Fruit fly (Drosophila melanogaster) whole organism, pupa: ENCODE measurements around the gene CG44044.
A peak's percentile ranks its signal among the peaks of the same experiment; 100 is the strongest.

ENCODE experiments used
- CG10348 ChIP-seq: fragments of 200-800 bp; sonication (Bioruptor generic); IDR thresholded peaks from 2 replicates; pipeline ENCODE4 v1.3.6; 2022; ENCODE audit warnings: missing biosample characterization, missing genetic modification characterization
- CG12605 ChIP-seq: fragments of 200-800 bp; sonication (Bioruptor generic); IDR thresholded peaks from 2 replicates; pipeline ENCODE4 v1.3.6; 2022; ENCODE audit warnings: missing biosample characterization, missing genetic modification characterization
- CG13204 ChIP-seq: fragments of 200-800 bp; sonication (Bioruptor generic); optimal IDR thresholded peaks from 2 replicates; lab custom pipeline; 2018; ENCODE audit warnings: missing biosample characterization, mild to moderate bottlenecking, missing genetic modification characterization, moderate library complexity
- CG14655 ChIP-seq: fragments of 200-800 bp; sonication (Bioruptor generic); optimal IDR thresholded peaks from 3 replicates; lab custom pipeline; 2017; ENCODE audit warnings: mild to moderate bottlenecking, missing biosample characterization, missing genetic modification reagents, missing genetic modification characterization
- CG15710 ChIP-seq: fragments of 200-800 bp; sonication (Bioruptor generic); optimal IDR thresholded peaks from 2 replicates; lab custom pipeline; 2018; ENCODE audit warnings: missing biosample characterization, mild to moderate bottlenecking, missing genetic modification characterization, moderate library complexity
- CG17806 ChIP-seq: fragments of 200-800 bp; sonication (Bioruptor generic); optimal IDR thresholded peaks from 2 replicates; lab custom pipeline; 2018; ENCODE audit warnings: missing biosample characterization, mild to moderate bottlenecking, missing genetic modification characterization, moderate library complexity
- CG32121 ChIP-seq: fragments of 200-800 bp; sonication (Bioruptor generic); IDR thresholded peaks from 2 replicates; pipeline ENCODE4 v1.3.6; 2022; ENCODE audit warnings: missing biosample characterization, missing genetic modification characterization
- CG34367 ChIP-seq: fragments of 200-800 bp; sonication (Bioruptor generic); optimal IDR thresholded peaks from 2 replicates; lab custom pipeline; 2018; ENCODE audit warnings: missing biosample characterization, mild to moderate bottlenecking, missing genetic modification characterization
- CG4496 ChIP-seq: fragments of 200-800 bp; sonication (Bioruptor generic); IDR thresholded peaks from 3 replicates; pipeline ENCODE4 v1.3.6; 2022; ENCODE audit warnings: missing biosample characterization, missing genetic modification characterization
- CG8159 ChIP-seq: fragments of 200-800 bp; sonication (Bioruptor generic); optimal IDR thresholded peaks from 3 replicates; lab custom pipeline; 2018; ENCODE audit warnings: missing biosample characterization, mild to moderate bottlenecking, missing genetic modification characterization, moderate library complexity
- CG8301 ChIP-seq: fragments of 200-800 bp; sonication (Bioruptor generic); optimal IDR thresholded peaks from 2 replicates; lab custom pipeline; 2018; ENCODE audit warnings: missing biosample characterization, mild to moderate bottlenecking, missing genetic modification characterization
- CG9948 ChIP-seq: fragments of 200-800 bp; sonication (Bioruptor generic); optimal IDR thresholded peaks from 2 replicates; lab custom pipeline; 2018; ENCODE audit warnings: missing biosample characterization, mild to moderate bottlenecking, missing genetic modification characterization, moderate library complexity
- D1 ChIP-seq: fragments of 200-800 bp; sonication (Bioruptor generic); optimal IDR thresholded peaks from 2 replicates; lab custom pipeline; 2018; ENCODE audit warnings: missing biosample characterization, mild to moderate bottlenecking, missing genetic modification characterization, moderate library complexity
- EcR ChIP-seq: fragments of 200-800 bp; sonication (Bioruptor generic); optimal IDR thresholded peaks from 3 replicates; lab custom pipeline; 2019; ENCODE audit warnings: missing biosample characterization, missing genetic modification characterization, mild to moderate bottlenecking, moderate library complexity, missing genetic modification reagents
- Ets98B ChIP-seq: fragments of 200-800 bp; sonication (Bioruptor generic); IDR thresholded peaks from 2 replicates; pipeline ENCODE4 v1.3.6; 2022; ENCODE audit warnings: missing biosample characterization, missing genetic modification characterization
- Pif1A ChIP-seq: fragments of 200-800 bp; sonication (Bioruptor generic); optimal IDR thresholded peaks from 3 replicates; lab custom pipeline; 2016; ENCODE audit warnings: missing biosample characterization, missing genetic modification characterization
- Pif1B ChIP-seq: fragments of 200-800 bp; sonication (Bioruptor generic); optimal IDR thresholded peaks from 3 replicates; lab custom pipeline; 2016; ENCODE audit warnings: missing biosample characterization, missing genetic modification characterization
- Snoo ChIP-seq: fragments of 200-800 bp; sonication (Bioruptor generic); optimal IDR thresholded peaks from 3 replicates; lab custom pipeline; 2017; ENCODE audit warnings: missing biosample characterization, mild to moderate bottlenecking, missing genetic modification characterization, inconsistent platforms
- fd96Ca ChIP-seq: fragments of 200-800 bp; sonication (Bioruptor generic); IDR thresholded peaks from 3 replicates; pipeline ENCODE4 v1.3.6; 2022; ENCODE audit warnings: missing biosample characterization, missing genetic modification characterization
- gl ChIP-seq: fragments of 200-800 bp; sonication (Bioruptor generic); optimal IDR thresholded peaks from 2 replicates; lab custom pipeline; 2018; ENCODE audit warnings: missing biosample characterization, mild to moderate bottlenecking, missing genetic modification characterization
- rn ChIP-seq: fragments of 200-800 bp; sonication (Bioruptor generic); IDR thresholded peaks from 2 replicates; pipeline ENCODE4 v1.3.6; 2022; ENCODE audit warnings: missing biosample characterization, missing genetic modification characterization

Gene CG44044

dm6 chr3R:16341817-16342374 is 20.3 kb downstream of the CG44044 start, which contains the start of the genes SF2 and pad:
SF2 (minus strand) TSS chr3R:16341988.
pad (plus strand) TSS chr3R:16342318.
- TF ChIP-seq CG4496 (GFP tag; lab: Robert Waterston, UW) (peak; percentile 47; the same call in 2 of the 3 replicates), CG14655 (GFP tag; lab: Kevin White, UChicago) (no peak), Snoo (tag; lab: Kevin White, UChicago) (peak; percentile 69), CG17806 (tag; lab: Kevin White, UChicago) (peak; percentile 57), D1 (tag; lab: Kevin White, UChicago) (no peak), CG13204 (GFP tag; lab: Kevin White, UChicago) (no peak), CG8301 (tag; lab: Kevin White, UChicago) (peak; percentile 29), CG32121 (GFP tag; lab: Robert Waterston, UW) (0 out of 2 replicates have a peak, but pooled peaks have one; percentile 14), CG15710 (tag; lab: Kevin White, UChicago) (peak; percentile 69), CG10348 (GFP tag; lab: Robert Waterston, UW) (no peak), Pif1A (GFP tag; lab: Kevin White, UChicago) (no peak), fd96Ca (GFP tag; lab: Robert Waterston, UW) (no peak), CG8159 (tag; lab: Kevin White, UChicago) (peak; percentile 75), EcR (no peak), Pif1B (GFP tag; lab: Kevin White, UChicago) (no peak), Ets98B (peak; percentile 42; the same call in 1 of the 2 replicates), rn (GFP tag; lab: Robert Waterston, UW) (no peak), gl (no peak), CG12605 (GFP tag; lab: Robert Waterston, UW) (no peak), CG34367 (tag; lab: Kevin White, UChicago) (peak; percentile 35), CG9948 (tag; lab: Kevin White, UChicago) (peak; percentile 32)

DNA sequence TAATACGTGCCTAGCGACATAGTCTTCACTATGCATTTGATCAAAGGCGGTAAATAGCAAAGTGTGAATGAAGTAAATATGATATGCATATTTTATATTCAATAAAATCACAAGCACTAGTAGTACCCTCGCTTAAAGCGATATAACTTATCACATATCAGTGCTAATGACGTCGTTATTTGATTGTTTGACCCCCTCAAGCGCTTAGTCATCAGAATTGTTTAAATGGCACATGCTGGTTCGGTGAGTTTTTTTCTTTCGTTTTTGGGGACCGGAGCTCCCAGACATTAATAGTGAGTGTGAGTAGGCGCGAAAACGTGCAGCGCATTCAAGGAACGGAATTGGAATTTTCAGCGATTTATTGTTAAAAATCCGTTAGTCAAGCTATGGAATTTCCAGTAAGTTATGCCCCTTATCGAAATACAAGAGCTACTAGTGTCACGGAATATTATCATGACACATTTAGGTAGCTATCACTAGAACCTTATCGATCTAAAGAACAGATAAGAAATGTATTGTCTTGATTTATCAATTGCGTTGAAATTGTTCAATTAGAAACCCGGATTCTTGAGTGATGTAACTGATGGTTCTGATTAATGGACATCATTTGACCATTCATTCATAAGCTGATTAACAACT is 26.1 kb downstream of the CG44044 start:
- no peak for TF ChIP-seq CG10348 (GFP tag; lab: Robert Waterston, UW)
- no peak for TF ChIP-seq rn (GFP tag; lab: Robert Waterston, UW)
- TF ChIP-seq CG15710 (tag; lab: Kevin White, UChicago) = no peak
- TF ChIP-seq CG9948 (tag; lab: Kevin White, UChicago) = no peak
- TF ChIP-seq gl = no peak
- TF ChIP-seq CG34367 (tag; lab: Kevin White, UChicago) = no peak
- TF ChIP-seq CG32121 (GFP tag; lab: Robert Waterston, UW) = no peak
- no peak for TF ChIP-seq Snoo (tag; lab: Kevin White, UChicago)
- no peak for TF ChIP-seq CG17806 (tag; lab: Kevin White, UChicago)
- no peak for TF ChIP-seq CG8159 (tag; lab: Kevin White, UChicago)
- no peak for TF ChIP-seq CG8301 (tag; lab: Kevin White, UChicago)
- TF ChIP-seq, all 21 proteins: peak for 0

dm6 chr3R:16348289-16348688 is 26.7 kb downstream of the CG44044 start:
- no peak for TF ChIP-seq CG8159 (tag; lab: Kevin White, UChicago)
- TF ChIP-seq CG34367 (tag; lab: Kevin White, UChicago) = no peak
- no peak for TF ChIP-seq gl
- TF ChIP-seq Pif1B (GFP tag; lab: Kevin White, UChicago) = no peak
- no peak for TF ChIP-seq Snoo (tag; lab: Kevin White, UChicago)
- TF ChIP-seq CG12605 (GFP tag; lab: Robert Waterston, UW) = no peak
- no peak for TF ChIP-seq CG14655 (GFP tag; lab: Kevin White, UChicago)
- no peak for TF ChIP-seq D1 (tag; lab: Kevin White, UChicago)
- no peak for TF ChIP-seq CG9948 (tag; lab: Kevin White, UChicago)
- TF ChIP-seq, all 21 proteins: peak for 0

DNA sequence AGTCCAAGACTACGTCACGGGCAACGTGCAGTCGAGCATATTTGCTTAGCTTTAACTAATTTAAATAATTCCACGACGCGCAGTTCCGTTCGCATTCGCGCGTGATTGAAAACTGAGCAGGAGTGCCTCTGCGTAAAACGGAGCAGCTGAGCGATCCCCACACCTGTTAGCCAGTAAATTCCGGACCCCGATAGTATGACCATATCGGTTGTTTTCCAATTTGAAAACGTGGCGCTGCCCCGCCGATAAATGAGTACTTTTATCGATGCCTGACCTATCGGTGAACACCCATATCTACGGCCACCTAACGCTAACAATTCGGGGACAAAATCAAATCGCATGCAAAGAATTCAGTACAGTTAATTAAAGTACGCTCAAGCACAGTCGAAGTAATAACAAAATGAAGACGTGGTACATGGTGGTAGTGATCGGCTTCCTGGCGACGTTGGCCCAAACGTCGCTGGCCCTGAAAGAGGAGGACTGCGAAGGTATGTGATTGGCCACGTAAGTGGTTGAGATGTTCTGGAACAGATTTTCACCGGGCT is 27.5 kb downstream of the CG44044 start, which contains the start of the genes CG14879 and Manf:
TSS of gene CG14879 (minus strand) at position 116 of the 545 bp plus-strand sequence.
TSS of gene Manf (plus strand) at position 294 of the 545 bp plus-strand sequence.
- TF ChIP-seq Pif1A (GFP tag; lab: Kevin White, UChicago) (no peak), CG10348 (GFP tag; lab: Robert Waterston, UW) (no peak), fd96Ca (GFP tag; lab: Robert Waterston, UW) (no peak), CG9948 (tag; lab: Kevin White, UChicago) (no peak), CG8301 (tag; lab: Kevin White, UChicago) (no peak), CG15710 (tag; lab: Kevin White, UChicago) (no peak), Ets98B (0 out of 2 replicates have a peak, but pooled peaks have one; percentile 6), CG13204 (GFP tag; lab: Kevin White, UChicago) (no peak), Snoo (tag; lab: Kevin White, UChicago) (no peak), CG32121 (GFP tag; lab: Robert Waterston, UW) (no peak), gl (no peak), Pif1B (GFP tag; lab: Kevin White, UChicago) (no peak), CG12605 (GFP tag; lab: Robert Waterston, UW) (no peak), CG34367 (tag; lab: Kevin White, UChicago) (no peak), CG4496 (GFP tag; lab: Robert Waterston, UW) (peak; percentile 24; the same call in 1 of the 3 replicates), CG14655 (GFP tag; lab: Kevin White, UChicago) (no peak)

DNA sequence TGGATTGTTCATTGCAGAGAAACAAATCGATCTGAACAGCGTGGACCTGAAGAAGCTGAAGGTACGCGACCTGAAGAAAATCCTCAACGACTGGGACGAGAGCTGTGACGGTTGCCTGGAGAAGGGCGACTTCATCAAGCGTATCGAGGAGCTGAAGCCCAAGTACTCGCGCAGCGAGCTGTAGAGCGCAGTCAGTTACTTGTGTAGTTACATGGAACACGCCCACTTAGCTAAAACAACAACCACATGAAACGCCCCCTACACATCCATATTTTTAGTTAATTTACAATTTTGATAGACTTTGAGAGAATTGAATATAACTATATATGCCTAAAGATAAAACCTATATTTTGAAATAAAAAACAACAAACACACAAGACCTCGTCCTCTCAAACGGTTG is 28.8 kb downstream of the CG44044 start:
- TF ChIP-seq CG17806 (tag; lab: Kevin White, UChicago) (no peak), CG8301 (tag; lab: Kevin White, UChicago) (no peak), EcR (no peak), Ets98B (no peak), D1 (tag; lab: Kevin White, UChicago) (no peak), Pif1A (GFP tag; lab: Kevin White, UChicago) (no peak), CG8159 (tag; lab: Kevin White, UChicago) (no peak)
